Fruit fly (Drosophila melanogaster): ENCODE data around the gene CG12321.
A peak's percentile ranks its signal among the peaks of the same experiment; 100 is the strongest.

Gene CG12321

DNA sequence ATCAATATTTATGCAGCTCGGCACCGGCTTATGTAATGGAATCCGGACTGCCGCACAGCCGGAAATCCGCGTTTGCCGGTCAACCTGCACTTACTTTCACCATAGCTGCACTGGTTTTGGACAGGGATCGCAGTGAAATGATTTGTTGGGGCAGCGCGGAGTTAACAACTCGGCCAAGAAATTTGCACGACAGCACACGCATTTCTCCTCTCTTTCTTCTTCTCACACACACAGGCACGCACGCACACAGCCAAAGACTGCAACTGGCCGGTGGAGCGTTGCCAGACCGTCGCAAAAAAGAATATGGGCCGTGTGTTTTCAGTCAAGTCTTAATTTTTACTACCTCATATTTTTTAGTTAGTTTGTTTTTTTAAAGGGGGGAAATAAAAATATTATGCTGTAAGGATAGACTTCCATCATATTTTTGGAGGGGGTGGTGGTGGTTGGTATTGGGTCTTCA is 22.2 kb downstream of the CG12321 start:
- TF ChIP-seq Smox (GFP tag; optimal IDR thresholded peaks at IDR 0.05) = no peak
- TF ChIP-seq cyc (GFP tag; optimal IDR thresholded peaks at IDR 0.05) = peak; percentile 20
- no peak for TF ChIP-seq achi (GFP tag; optimal IDR thresholded peaks at IDR 0.05)
- TF ChIP-seq CG1621 (tag; optimal IDR thresholded peaks at IDR 0.05) = no peak
- no peak for TF ChIP-seq CG16779 (tag; optimal IDR thresholded peaks at IDR 0.05)
- no peak for TF ChIP-seq CG15336 (GFP tag; IDR thresholded peaks at IDR 0.05)
- peak; percentile 72 for TF ChIP-seq Eip78C (GFP tag)
- no peak for TF ChIP-seq Hr4 (GFP tag; optimal IDR thresholded peaks at IDR 0.05)
- no peak for TF ChIP-seq Ets21C (GFP tag; optimal IDR thresholded peaks at IDR 0.05)
- TF ChIP-seq Gug (GFP tag; IDR thresholded peaks at IDR 0.05) = no peak
- no peak for TF ChIP-seq Ets96B (tag; optimal IDR thresholded peaks at IDR 0.05)
- no peak for TF ChIP-seq CG8632 (GFP tag; optimal IDR thresholded peaks at IDR 0.05)
- TF ChIP-seq svp (GFP tag) = no peak
- no peak for TF ChIP-seq Met (GFP tag; optimal IDR thresholded peaks at IDR 0.05)
- TF ChIP-seq CG11762 (GFP tag; optimal IDR thresholded peaks at IDR 0.05; ENCODE audit: insufficient read depth) = no peak
- TF ChIP-seq OdsH (GFP tag; optimal IDR thresholded peaks at IDR 0.05) = no peak
- peak; percentile 44 for TF ChIP-seq vri (GFP tag; optimal IDR thresholded peaks at IDR 0.05)
- no peak for TF ChIP-seq CG6808 (GFP tag; optimal IDR thresholded peaks at IDR 0.05)
- TF ChIP-seq Sox14 (GFP tag; optimal IDR thresholded peaks at IDR 0.05) = peak; percentile 41
- TF ChIP-seq Eip75B (GFP tag; optimal IDR thresholded peaks at IDR 0.05) = peak; percentile 10
- no peak for TF ChIP-seq Lpt (GFP tag; optimal IDR thresholded peaks at IDR 0.05)
- peak; percentile 23 for TF ChIP-seq CG3919 (GFP tag; optimal IDR thresholded peaks at IDR 0.05)
- TF ChIP-seq CG3032 (tag; optimal IDR thresholded peaks at IDR 0.05) = no peak
- no peak for TF ChIP-seq net (GFP tag; optimal IDR thresholded peaks at IDR 0.05)
- peak; percentile 15 for TF ChIP-seq CG6854 (GFP tag; optimal IDR thresholded peaks at IDR 0.05)
- peak; percentile 8 for TF ChIP-seq lz (GFP tag; optimal IDR thresholded peaks at IDR 0.05)

DNA sequence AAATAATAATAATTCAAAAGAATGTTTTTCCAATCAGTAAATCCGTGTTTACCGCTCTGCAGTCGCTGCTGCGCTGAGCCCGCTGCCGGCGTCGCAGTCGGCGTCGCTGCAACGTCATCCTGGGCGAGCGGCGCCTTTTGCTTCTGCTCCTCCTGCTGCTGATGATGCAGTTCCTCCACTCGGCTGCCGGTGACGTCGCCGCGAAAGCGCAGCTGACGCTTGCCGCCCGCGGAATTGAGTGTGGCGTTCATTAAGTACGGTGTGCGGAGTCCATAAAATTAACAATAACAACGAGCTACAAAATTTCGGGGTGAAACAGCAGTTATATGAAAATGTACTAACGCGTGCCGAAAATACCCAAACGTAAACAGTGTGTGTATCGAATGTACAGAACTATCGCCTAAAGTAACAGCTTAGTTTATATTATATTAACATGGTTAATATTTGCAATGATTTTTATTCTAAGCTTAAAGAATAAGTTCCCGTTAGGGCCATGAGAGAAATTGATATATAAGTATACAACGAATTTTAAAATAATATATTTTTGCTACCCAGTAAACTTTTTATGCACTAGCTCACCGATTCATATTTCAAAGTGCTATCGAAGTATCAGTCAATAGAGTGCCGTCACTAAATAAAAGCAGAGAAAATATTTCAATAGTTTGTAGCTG is 24.3 kb downstream of the CG12321 start, which contains the start of the genes CG7218 and Cbp20:
TSS of gene CG7218 (minus strand) at position 346 of the 671 bp plus-strand sequence.
TSS of gene Cbp20 (plus strand) at position 610 of the 671 bp plus-strand sequence.
- TF ChIP-seq Eip93F (GFP tag; optimal IDR thresholded peaks at IDR 0.05) (peak; percentile 16), dsx (GFP tag; optimal IDR thresholded peaks at IDR 0.05; ENCODE audit: poor library complexity, severe bottlenecking) (peak; percentile 10), CG8319 (GFP tag; optimal IDR thresholded peaks at IDR 0.05) (peak; percentile 46), CG4318 (GFP tag; optimal IDR thresholded peaks at IDR 0.05) (peak; percentile 19), CG6792 (GFP tag; optimal IDR thresholded peaks at IDR 0.05) (peak; percentile 43), vri (GFP tag; optimal IDR thresholded peaks at IDR 0.05) (peak; percentile 47), Ets21C (GFP tag; optimal IDR thresholded peaks at IDR 0.05) (peak; percentile 45), Sox15 (GFP tag; optimal IDR thresholded peaks at IDR 0.05) (peak; percentile 50), fd59A (GFP tag; optimal IDR thresholded peaks at IDR 0.05) (no peak), CG3032 (tag; optimal IDR thresholded peaks at IDR 0.05) (peak; percentile 63), CG6163 (GFP tag; IDR thresholded peaks at IDR 0.05) (peak; percentile 69), CG10669 (GFP tag; optimal IDR thresholded peaks at IDR 0.05) (peak; percentile 46), pdm3 (GFP tag; optimal IDR thresholded peaks at IDR 0.05) (peak; percentile 73), esn (GFP tag; optimal IDR thresholded peaks at IDR 0.05) (peak; percentile 77), Lpt (GFP tag; optimal IDR thresholded peaks at IDR 0.05) (peak; percentile 51), achi (GFP tag; optimal IDR thresholded peaks at IDR 0.05) (peak; percentile 60), ss (GFP tag; optimal IDR thresholded peaks at IDR 0.05) (no peak), CG9139 (GFP tag; optimal IDR thresholded peaks at IDR 0.05) (no peak), CG6808 (GFP tag; optimal IDR thresholded peaks at IDR 0.05) (no peak), CG3919 (GFP tag; optimal IDR thresholded peaks at IDR 0.05) (peak; percentile 69), Eip75B (GFP tag; optimal IDR thresholded peaks at IDR 0.05) (peak; percentile 49), Blimp-1 (GFP tag; optimal IDR thresholded peaks at IDR 0.05) (no peak), cyc (GFP tag; optimal IDR thresholded peaks at IDR 0.05) (peak; percentile 66), fkh (GFP tag; optimal IDR thresholded peaks at IDR 0.05) (peak; percentile 97), CG10631 (GFP tag; optimal IDR thresholded peaks at IDR 0.05) (peak; percentile 61), lz (GFP tag; optimal IDR thresholded peaks at IDR 0.05) (peak; percentile 72), eg (GFP tag; IDR thresholded peaks at IDR 0.05) (peak; percentile 69), CG32006 (GFP tag; optimal IDR thresholded peaks at IDR 0.05) (peak; percentile 59), CG11294 (GFP tag; IDR thresholded peaks at IDR 0.05) (peak; percentile 52), Hr4 (GFP tag; optimal IDR thresholded peaks at IDR 0.05) (peak; percentile 71), CG11902 (GFP tag; optimal IDR thresholded peaks at IDR 0.05) (peak; percentile 40), Met (GFP tag; optimal IDR thresholded peaks at IDR 0.05) (peak; percentile 68), salr (GFP tag; optimal IDR thresholded peaks at IDR 0.05) (no peak), Sox102F (GFP tag; optimal IDR thresholded peaks at IDR 0.05) (peak; percentile 66)
